Worm (Caenorhabditis elegans): ENCODE results near the gene F11C1.9.
A peak's percentile ranks its signal among the peaks of the same experiment; 100 is the strongest.

Gene F11C1.9

DNA sequence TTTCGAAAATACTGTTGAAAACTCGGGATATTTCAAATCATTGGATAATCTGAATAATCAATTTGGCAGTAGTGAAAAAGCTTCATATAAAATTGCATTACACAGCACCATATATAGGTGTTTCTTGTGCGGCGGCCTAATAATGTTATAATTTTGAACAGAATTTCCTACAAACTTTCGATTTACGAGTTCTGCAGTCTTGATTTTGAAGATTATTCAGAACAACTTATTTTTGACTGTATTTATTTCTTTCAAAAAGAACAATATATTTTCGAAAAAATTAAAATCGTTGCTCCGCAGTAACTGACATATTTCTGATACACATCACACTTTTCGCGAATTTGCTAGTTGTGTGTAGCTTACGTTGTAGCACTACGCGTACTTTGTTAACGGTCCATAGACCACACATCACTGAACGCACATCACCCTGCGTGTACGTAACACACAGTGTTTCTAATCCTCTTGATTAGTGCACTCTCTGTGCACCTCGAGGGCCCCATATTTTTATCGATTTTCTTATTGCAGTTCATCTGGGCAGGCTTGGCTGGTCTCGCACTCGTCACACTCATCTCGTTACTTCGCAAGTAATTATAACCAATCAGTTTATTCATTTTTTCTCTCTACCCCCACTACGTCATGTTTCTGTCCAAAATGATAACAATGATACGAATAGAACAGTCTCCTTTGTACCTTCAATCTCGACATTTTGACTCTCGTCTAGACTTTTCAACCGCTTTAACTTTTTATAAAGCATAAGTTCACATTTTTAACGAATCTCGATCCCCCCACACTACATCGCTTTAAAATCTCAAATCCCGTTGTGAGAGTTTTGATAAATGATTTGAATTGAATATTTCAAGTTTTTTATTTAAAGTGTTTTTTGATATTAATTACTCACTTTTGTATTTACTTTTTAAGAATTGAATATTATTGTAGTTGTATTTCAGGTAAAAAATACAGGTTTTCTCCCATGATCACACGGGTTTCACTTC lies 13.5 kb upstream of the F11C1.9 start, which contains the start of the genes F11C1.1 and vwa-8 (continued):
- TF ChIP-seq nhr-237 (tag; optimal IDR thresholded peaks at IDR 0.05) (no peak), skn-1 (tag; optimal IDR thresholded peaks at IDR 0.05) (no peak), nhr-102 (tag; optimal IDR thresholded peaks at IDR 0.05) (no peak), saeg-2 (GFP tag; IDR thresholded peaks at IDR 0.05) (0 out of 2 replicates have a peak, but pooled peaks have one; percentile 63), lin-1 (GFP tag; IDR thresholded peaks at IDR 0.05) (no peak), F26F4.8 (GFP tag; conservative IDR thresholded peaks at IDR 0.05) (no peak), zag-1 (tag; optimal IDR thresholded peaks at IDR 0.05) (no peak), nhr-76 (tag; optimal IDR thresholded peaks at IDR 0.05) (no peak), pqm-1 (tag; optimal IDR thresholded peaks at IDR 0.05) (no peak), snpc-4 (tag; optimal IDR thresholded peaks at IDR 0.05) (no peak), gei-8 (GFP tag; optimal IDR thresholded peaks at IDR 0.05) (no peak), lir-3 (tag; optimal IDR thresholded peaks at IDR 0.05) (no peak), spr-3 (GFP tag; optimal IDR thresholded peaks at IDR 0.05) (no peak), nhr-42 (GFP tag; IDR thresholded peaks at IDR 0.05) (no peak), mes-2 (tag; optimal IDR thresholded peaks at IDR 0.05; ENCODE audit: poor library complexity, severe bottlenecking) (peak; percentile 30), ZK546.5 (tag; optimal IDR thresholded peaks at IDR 0.05) (no peak), cey-2 (tag; optimal IDR thresholded peaks at IDR 0.05; ENCODE audit: borderline replicate concordance, insufficient read depth) (no peak), D1046.2 (GFP tag; IDR thresholded peaks at IDR 0.05) (no peak)

DNA sequence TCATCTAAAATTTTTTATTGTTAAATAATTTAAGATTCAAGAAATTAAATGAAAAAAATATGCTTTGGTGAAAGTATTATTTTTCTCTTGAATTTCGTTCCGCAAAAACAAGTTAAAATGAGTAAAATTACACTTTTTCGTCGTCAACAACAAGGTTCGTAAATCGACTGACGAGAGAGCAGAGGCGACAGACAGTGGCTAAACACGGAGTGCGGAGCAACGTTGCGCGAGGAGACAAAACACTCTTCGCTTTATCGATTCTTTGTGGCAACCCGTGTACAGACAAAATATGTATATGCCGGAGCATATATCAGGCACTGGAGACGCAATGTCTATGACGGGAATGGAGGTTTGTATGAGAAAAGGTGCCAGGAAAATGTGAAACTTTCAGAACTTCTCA lies 11.9 kb upstream of the F11C1.9 start, which contains the start of gene F11C1.7:
TSS of gene F11C1.7 (plus strand) at position 140 of the 400 bp plus-strand sequence.
- TF ChIP-seq F44E2.7 (GFP tag; IDR thresholded peaks at IDR 0.05) (no peak), dmd-9 (GFP tag; IDR thresholded peaks at IDR 0.05) (no peak), lim-7 (GFP tag; IDR thresholded peaks at IDR 0.05) (no peak), hlh-30 (tag; optimal IDR thresholded peaks at IDR 0.05; ENCODE audit: insufficient read depth) (peak; percentile 29), php-3 (GFP tag; IDR thresholded peaks at IDR 0.05) (no peak), nhr-11 (tag; optimal IDR thresholded peaks at IDR 0.05) (no peak), lsy-2 (tag; optimal IDR thresholded peaks at IDR 0.05) (peak in 1 of 2 experiments; percentile 52), unc-130 (GFP tag; optimal IDR thresholded peaks at IDR 0.05) (no peak), fkh-10 (GFP tag; optimal IDR thresholded peaks at IDR 0.05) (no peak), nhr-28 (tag; optimal IDR thresholded peaks at IDR 0.05) (no peak), ceh-62 (tag; optimal IDR thresholded peaks at IDR 0.05) (no peak), R02D3.7 (tag; optimal IDR thresholded peaks at IDR 0.05) (no peak), dve-1 (tag; optimal IDR thresholded peaks at IDR 0.05; ENCODE audit: insufficient read depth) (peak; percentile 40), arid-1 (GFP tag; conservative IDR thresholded peaks at IDR 0.05) (no peak), zag-1 (tag; optimal IDR thresholded peaks at IDR 0.05) (no peak), madf-9 (GFP tag; conservative IDR thresholded peaks at IDR 0.05) (no peak), nhr-102 (tag; optimal IDR thresholded peaks at IDR 0.05) (no peak), ztf-11 (tag; optimal IDR thresholded peaks at IDR 0.05) (no peak), rbr-2 (tag; optimal IDR thresholded peaks at IDR 0.05) (peak; percentile 3), aha-1 (tag) (no peak), ceh-44 (GFP tag; IDR thresholded peaks at IDR 0.05) (no peak), unc-39 (tag; optimal IDR thresholded peaks at IDR 0.05) (no peak), daf-16 (GFP tag; optimal IDR thresholded peaks at IDR 0.05) (no peak), daf-16 (tag; optimal IDR thresholded peaks at IDR 0.05) (peak; percentile 73), F37D6.2 (tag; optimal IDR thresholded peaks at IDR 0.05) (no peak), hlh-11 (tag; optimal IDR thresholded peaks at IDR 0.05) (peak; percentile 12), mep-1 (tag; optimal IDR thresholded peaks at IDR 0.05) (peak; percentile 53), mes-2 (tag; optimal IDR thresholded peaks at IDR 0.05; ENCODE audit: poor library complexity, severe bottlenecking) (peak; percentile 38), egl-27 (tag; optimal IDR thresholded peaks at IDR 0.05) (no peak), lin-13 (GFP tag; optimal IDR thresholded peaks at IDR 0.05) (no peak), sdz-12 (GFP tag; optimal IDR thresholded peaks at IDR 0.05) (no peak), hmg-1.1 (GFP tag; IDR thresholded peaks at IDR 0.05) (peak; percentile 49; the same call in 1 of the 2 replicates), duxl-1 (tag; optimal IDR thresholded peaks at IDR 0.05; ENCODE audit: poor library complexity) (no peak), T20F7.1 (GFP tag; optimal IDR thresholded peaks at IDR 0.05) (peak; percentile 88), pqm-1 (tag; optimal IDR thresholded peaks at IDR 0.05) (no peak)

Data from whole organism, L4 larva.